Fruit fly (Drosophila melanogaster): ENCODE measurements around the gene hop.

The hop gene

dm6 chrX:11319916-11320315 lies 48.0 kb downstream of the hop start:
- TF ChIP-seq fkh (GFP tag; optimal IDR thresholded peaks at IDR 0.05) (no peak), salr (GFP tag; optimal IDR thresholded peaks at IDR 0.05) (no peak), Blimp-1 (GFP tag; optimal IDR thresholded peaks at IDR 0.05) (no peak), Eip93F (GFP tag; optimal IDR thresholded peaks at IDR 0.05) (no peak), lz (GFP tag; optimal IDR thresholded peaks at IDR 0.05) (no peak)

dm6 chrX:11311108-11311507 lies 56.8 kb downstream of the hop start, which contains the start of gene Ir10a:
Gene Ir10a (minus strand): TSS chrX:11311208.
- TF ChIP-seq eg (GFP tag; IDR thresholded peaks at IDR 0.05) (no peak), vri (GFP tag; optimal IDR thresholded peaks at IDR 0.05) (no peak)

All from whole organism, prepupa.